Fruit fly (Drosophila melanogaster) whole organism, embryonic: ENCODE data around the gene CG33111.

Experiments
- ATbp ChIP-seq: fragments of 200-800 bp; sonication (Bioruptor generic); optimal IDR thresholded peaks from 2 replicates; lab custom pipeline; 2017; ENCODE audit warnings: missing biosample characterization, mild to moderate bottlenecking, missing genetic modification characterization, missing genetic modification reagents
- Antp ChIP-seq: fragments of 200-800 bp; sonication (Bioruptor generic); optimal IDR thresholded peaks from 3 replicates; lab custom pipeline; 2016; ENCODE audit warnings: missing biosample characterization, missing genetic modification characterization
- CG10321 ChIP-seq: fragments of 200-800 bp; sonication (Bioruptor generic); IDR thresholded peaks from 2 replicates; pipeline ENCODE4 v1.3.6; 2022; ENCODE audit warnings: missing biosample characterization, missing genetic modification characterization
- CG12071 ChIP-seq: fragments of 200-800 bp; sonication (Bioruptor generic); optimal IDR thresholded peaks from 3 replicates; lab custom pipeline; 2018; ENCODE audit warnings: missing biosample characterization, mild to moderate bottlenecking, missing genetic modification characterization
- CG1233 ChIP-seq: fragments of 200-800 bp; sonication (Bioruptor generic); optimal IDR thresholded peaks from 4 replicates; lab custom pipeline; 2018; ENCODE audit warnings: missing biosample characterization, mild to moderate bottlenecking, missing genetic modification characterization
- CG14860 ChIP-seq: fragments of 200-800 bp; sonication (Bioruptor generic); IDR thresholded peaks from 3 replicates; pipeline ENCODE4 v1.3.6; 2022; ENCODE audit warnings: missing biosample characterization, missing genetic modification characterization; ENCODE audit not compliant: partially characterized antibody
- CG15514 ChIP-seq: fragments of 200-800 bp; sonication (Bioruptor generic); optimal IDR thresholded peaks from 3 replicates; lab custom pipeline; 2017; ENCODE audit warnings: missing biosample characterization, missing genetic modification characterization, mild to moderate bottlenecking, moderate library complexity, missing genetic modification reagents
- CG15696 ChIP-seq: fragments of 200-800 bp; sonication (Bioruptor generic); optimal IDR thresholded peaks from 2 replicates; lab custom pipeline; 2019; ENCODE audit warnings: missing biosample characterization, mild to moderate bottlenecking, missing genetic modification characterization, moderate library complexity
- CG1647 ChIP-seq: fragments of 200-800 bp; sonication (Bioruptor generic); optimal IDR thresholded peaks from 3 replicates; lab custom pipeline; 2016; ENCODE audit warnings: missing biosample characterization, missing genetic modification characterization
- CG16779 ChIP-seq: fragments of 200-800 bp; sonication (Bioruptor generic); IDR thresholded peaks from 2 replicates; pipeline ENCODE4 v1.3.6; 2022; ENCODE audit warnings: missing biosample characterization, missing genetic modification characterization
- CG18599 ChIP-seq: fragments of 200-800 bp; sonication (Bioruptor generic); optimal IDR thresholded peaks from 3 replicates; lab custom pipeline; 2017; ENCODE audit warnings: missing biosample characterization, missing genetic modification characterization, mild to moderate bottlenecking, moderate library complexity, missing genetic modification reagents
- CG2120 ChIP-seq: fragments of 200-800 bp; sonication (Bioruptor generic); optimal IDR thresholded peaks from 3 replicates; lab custom pipeline; 2016; ENCODE audit warnings: missing biosample characterization, missing genetic modification characterization
- CG31388 ChIP-seq: fragments of 200-800 bp; sonication (Bioruptor generic); optimal IDR thresholded peaks from 2 replicates; lab custom pipeline; 2016; ENCODE audit warnings: missing biosample characterization, missing genetic modification characterization
- CG32532 ChIP-seq: fragments of 200-800 bp; sonication (Bioruptor generic); IDR thresholded peaks from 2 replicates; pipeline ENCODE4 v1.3.6; 2022; ENCODE audit warnings: missing biosample characterization, missing genetic modification characterization
- CG5953 ChIP-seq: fragments of 200-800 bp; sonication (Bioruptor generic); IDR thresholded peaks from 2 replicates; pipeline ENCODE4 v1.3.6; 2022; ENCODE audit warnings: missing biosample characterization, missing genetic modification characterization
- CG8924 ChIP-seq: fragments of 200-800 bp; optimal IDR thresholded peaks from 3 replicates; lab custom pipeline; 2019; ENCODE audit warnings: missing biosample characterization, mild to moderate bottlenecking, missing genetic modification characterization, moderate library complexity
- CHES-1-like ChIP-seq: fragments of 200-800 bp; sonication (Bioruptor generic); optimal IDR thresholded peaks from 2 replicates; lab custom pipeline; 2016; ENCODE audit warnings: missing biosample characterization, missing genetic modification characterization
- CTCF ChIP-seq: fragments of 200-800 bp; sonication (Bioruptor generic); optimal IDR thresholded peaks from 2 replicates; lab custom pipeline; 2017; ENCODE audit warnings: missing biosample characterization, mild to moderate bottlenecking, missing genetic modification characterization, moderate library complexity
- Dek ChIP-seq: fragments of 200-800 bp; sonication (Bioruptor generic); optimal IDR thresholded peaks from 3 replicates; lab custom pipeline; 2019; ENCODE audit warnings: missing biosample characterization, mild to moderate bottlenecking, missing genetic modification characterization, moderate library complexity
- Dfd ChIP-seq, 2 experiments: fragments of >200 bp; optimal IDR thresholded peaks; 2 replicates each; lab custom pipeline; 2017; ENCODE audit warnings: missing biosample characterization in 2 of 2, missing genetic modification characterization in 2 of 2
- Doc3 ChIP-seq: fragments of 200-800 bp; sonication (Bioruptor generic); IDR thresholded peaks from 3 replicates; pipeline ENCODE4 v1.3.6; 2022; ENCODE audit warnings: missing biosample characterization, missing genetic modification characterization; ENCODE audit not compliant: partially characterized antibody
- Ets97D ChIP-seq: fragments of 200-800 bp; sonication (Bioruptor generic); optimal IDR thresholded peaks from 3 replicates; lab custom pipeline; 2016; ENCODE audit warnings: missing biosample characterization, missing genetic modification characterization
- Fer2 ChIP-seq: fragments of 200-800 bp; sonication (Bioruptor generic); optimal IDR thresholded peaks from 2 replicates; lab custom pipeline; 2018; ENCODE audit warnings: missing biosample characterization, mild to moderate bottlenecking, missing genetic modification characterization, moderate library complexity
- HLH4C ChIP-seq: fragments of 200-800 bp; sonication (Bioruptor generic); IDR thresholded peaks from 3 replicates; pipeline ENCODE4 v1.3.6; 2022; ENCODE audit warnings: missing biosample characterization, missing genetic modification characterization; ENCODE audit not compliant: partially characterized antibody
- HmgD ChIP-seq: fragments of 200-800 bp; sonication (Bioruptor generic); optimal IDR thresholded peaks from 3 replicates; lab custom pipeline; 2016; ENCODE audit warnings: missing biosample characterization, missing genetic modification characterization
- Lhr ChIP-seq: fragments of 200-800 bp; sonication (Bioruptor generic); optimal IDR thresholded peaks from 3 replicates; lab custom pipeline; 2017; ENCODE audit warnings: mild to moderate bottlenecking, missing biosample characterization, missing genetic modification reagents, missing genetic modification characterization
- Nf-YB ChIP-seq: fragments of 200-800 bp; sonication (Bioruptor generic); optimal IDR thresholded peaks from 3 replicates; lab custom pipeline; 2019; ENCODE audit warnings: missing biosample characterization, mild to moderate bottlenecking, missing genetic modification characterization, moderate library complexity
- Oaz ChIP-seq: fragments of 200-800 bp; sonication (Bioruptor generic); IDR thresholded peaks from 2 replicates; pipeline ENCODE4 v1.3.6; 2022; ENCODE audit warnings: missing biosample characterization, missing genetic modification characterization
- Ptx1 ChIP-seq: fragments of 200-800 bp; sonication (Bioruptor generic); IDR thresholded peaks from 2 replicates; pipeline ENCODE4 v1.3.6; 2022; ENCODE audit warnings: missing biosample characterization, missing genetic modification characterization
- Sox100B ChIP-seq: fragments of 200-800 bp; sonication (Bioruptor generic); optimal IDR thresholded peaks from 3 replicates; lab custom pipeline; 2018; ENCODE audit warnings: missing biosample characterization, mild to moderate bottlenecking, missing genetic modification characterization
- Sox102F ChIP-seq: fragments of 200-800 bp; sonication (Bioruptor generic); optimal IDR thresholded peaks from 2 replicates; lab custom pipeline; 2018; ENCODE audit warnings: missing biosample characterization, mild to moderate bottlenecking, missing genetic modification characterization, moderate library complexity
- ato ChIP-seq: fragments of 200-800 bp; sonication (Bioruptor generic); IDR thresholded peaks from 2 replicates; pipeline ENCODE4 v1.3.6; 2022; ENCODE audit warnings: missing biosample characterization, missing genetic modification characterization; ENCODE audit not compliant: partially characterized antibody
- bbx ChIP-seq: fragments of 200-800 bp; sonication (Bioruptor generic); IDR thresholded peaks from 2 replicates; pipeline ENCODE4 v1.3.6; 2022; ENCODE audit warnings: missing biosample characterization, missing genetic modification characterization; ENCODE audit not compliant: partially characterized antibody
- chinmo ChIP-seq: fragments of 200-800 bp; sonication (Bioruptor generic); IDR thresholded peaks from 4 replicates; pipeline ENCODE4 v1.3.6; 2022; ENCODE audit warnings: missing biosample characterization, missing genetic modification characterization; ENCODE audit not compliant: partially characterized antibody
- dmrt11E ChIP-seq: fragments of 200-800 bp; sonication (Bioruptor generic); optimal IDR thresholded peaks from 3 replicates; lab custom pipeline; 2018; ENCODE audit warnings: missing biosample characterization, mild to moderate bottlenecking, missing genetic modification characterization, moderate library complexity
- emc ChIP-seq: fragments of 200-800 bp; sonication (Bioruptor generic); optimal IDR thresholded peaks from 2 replicates; lab custom pipeline; 2016; ENCODE audit warnings: missing biosample characterization, missing genetic modification characterization
- fd96Cb ChIP-seq: fragments of 200-800 bp; sonication (Bioruptor generic); optimal IDR thresholded peaks from 2 replicates; lab custom pipeline; 2018; ENCODE audit warnings: missing biosample characterization, mild to moderate bottlenecking, missing genetic modification characterization, moderate library complexity
- gsb-n ChIP-seq: fragments of 200-800 bp; sonication (Bioruptor generic); optimal IDR thresholded peaks from 3 replicates; lab custom pipeline; 2018; ENCODE audit warnings: missing biosample characterization, mild to moderate bottlenecking, missing genetic modification characterization
- insv ChIP-seq, 2 experiments: fragments of 200-800 bp; sonication (Bioruptor generic); optimal IDR thresholded peaks; 3 replicates each; lab custom pipeline; 2016 to 2018; ENCODE audit warnings: missing biosample characterization in 2 of 2, missing genetic modification characterization in 2 of 2
- inv ChIP-seq: fragments of 200-800 bp; sonication (Bioruptor generic); IDR thresholded peaks from 2 replicates; pipeline ENCODE4 v1.3.6; 2022; ENCODE audit warnings: missing biosample characterization, missing genetic modification characterization; ENCODE audit not compliant: partially characterized antibody
- kay ChIP-seq: fragments of 200-800 bp; sonication (Bioruptor generic); optimal IDR thresholded peaks from 2 replicates; lab custom pipeline; 2016; ENCODE audit warnings: missing biosample characterization, missing genetic modification characterization
- lbe ChIP-seq: fragments of 200-800 bp; sonication (Bioruptor generic); optimal IDR thresholded peaks from 2 replicates; lab custom pipeline; 2016; ENCODE audit warnings: missing biosample characterization, mild to moderate bottlenecking, missing genetic modification characterization
- odd ChIP-seq: fragments of 200-800 bp; sonication (Bioruptor generic); optimal IDR thresholded peaks from 2 replicates; lab custom pipeline; 2017; ENCODE audit warnings: missing biosample characterization, mild to moderate bottlenecking, missing genetic modification characterization
- pho ChIP-seq: fragments of 200-800 bp; sonication (Bioruptor generic); optimal IDR thresholded peaks from 2 replicates; lab custom pipeline; 2016; ENCODE audit warnings: missing biosample characterization, missing genetic modification characterization
- scrt ChIP-seq: fragments of 200-800 bp; sonication (Bioruptor generic); optimal IDR thresholded peaks from 2 replicates; lab custom pipeline; 2018; ENCODE audit warnings: missing biosample characterization, mild to moderate bottlenecking, missing genetic modification characterization, moderate library complexity
- sens-2 ChIP-seq: fragments of 200-800 bp; sonication (Bioruptor generic); IDR thresholded peaks from 2 replicates; pipeline ENCODE4 v1.3.6; 2022; ENCODE audit warnings: missing biosample characterization, missing genetic modification characterization
- sob ChIP-seq: fragments of 200-800 bp; sonication (Bioruptor generic); IDR thresholded peaks from 2 replicates; pipeline ENCODE4 v1.3.6; 2022; ENCODE audit warnings: missing biosample characterization, missing genetic modification characterization
- stc ChIP-seq: fragments of 200-800 bp; sonication (Bioruptor generic); IDR thresholded peaks from 2 replicates; pipeline ENCODE4 v1.3.6; 2022; ENCODE audit warnings: missing biosample characterization, missing genetic modification characterization
- tio ChIP-seq: fragments of 200-800 bp; sonication (Bioruptor generic); optimal IDR thresholded peaks from 2 replicates; lab custom pipeline; 2017; ENCODE audit warnings: missing biosample characterization, missing genetic modification characterization, inconsistent platforms

CG33111 gene

dm6 chr3R:23818879-23819408 lies at the start of gene CG33111, which contains the start of gene eIF4G2 (continued):
- TF ChIP-seq HmgD (GFP tag; lab: Kevin White, UChicago) = peak; percentile 43
- TF ChIP-seq fd96Cb = no peak
- TF ChIP-seq insv (GFP tag; optimal IDR thresholded peaks at IDR 0.05; lab: Kevin White, UChicago) = peak in 1 of 2 experiments; percentile 44
- no peak for TF ChIP-seq Fer2 (tag; lab: Kevin White, UChicago)
- TF ChIP-seq Oaz (GFP tag; lab: Robert Waterston, UW) = no peak
- TF ChIP-seq Ptx1 (GFP tag; lab: Robert Waterston, UW) = 0 out of 2 replicates have a peak, but pooled peaks have one; percentile 20
- TF ChIP-seq sens-2 (GFP tag; lab: Robert Waterston, UW) = no peak
- TF ChIP-seq pho (GFP tag; lab: Kevin White, UChicago) = peak; percentile 48
- no peak for TF ChIP-seq CG31388 (GFP tag; lab: Kevin White, UChicago)
- no peak for TF ChIP-seq Sox100B (GFP tag; lab: Kevin White, UChicago)
- no peak for TF ChIP-seq CG1647
- peak; percentile 24 for TF ChIP-seq CG15696 (tag; lab: Kevin White, UChicago)
- no peak for TF ChIP-seq emc (GFP tag; lab: Kevin White, UChicago)
- peak; percentile 69 for TF ChIP-seq CG14860 (GFP tag; lab: Robert Waterston, UW)
- TF ChIP-seq CG8924 (tag; lab: Kevin White, UChicago) = peak; percentile 60
- 0 out of 2 replicates have a peak, but pooled peaks have one; percentile 13 for TF ChIP-seq sob (GFP tag; lab: Robert Waterston, UW)
- TF ChIP-seq HLH4C (GFP tag; lab: Robert Waterston, UW) = peak; percentile 70
- no peak for TF ChIP-seq stc
- TF ChIP-seq CG18599 (GFP tag; lab: Kevin White, UChicago) = no peak
- TF ChIP-seq CG2120 (GFP tag; lab: Kevin White, UChicago) = peak; percentile 44
- TF ChIP-seq Ets97D = peak; percentile 90
- TF ChIP-seq scrt (GFP tag; lab: Kevin White, UChicago) = no peak
- TF ChIP-seq kay = no peak
- TF ChIP-seq CHES-1-like = peak; percentile 62
- peak; percentile 84 for TF ChIP-seq bbx
- peak; percentile 62 for TF ChIP-seq Doc3 (GFP tag; lab: Robert Waterston, UW)
- peak; percentile 67 for TF ChIP-seq CTCF (GFP tag; lab: Kevin White, UChicago)
- TF ChIP-seq chinmo (GFP tag; lab: Robert Waterston, UW) = peak; percentile 94; the same call in 3 of the 4 replicates
- TF ChIP-seq Dek = peak; percentile 25
- no peak for TF ChIP-seq Dfd (GFP tag; optimal IDR thresholded peaks at IDR 0.05; lab: Kevin White, UChicago)
- peak; percentile 41 for TF ChIP-seq Antp (GFP tag; lab: Kevin White, UChicago)
- no peak for TF ChIP-seq CG16779
- TF ChIP-seq lbe (GFP tag; lab: Kevin White, UChicago) = no peak
- TF ChIP-seq dmrt11E = no peak
- peak; percentile 37 for TF ChIP-seq odd
- no peak for TF ChIP-seq Sox102F (GFP tag; lab: Kevin White, UChicago)
- peak; percentile 18 for TF ChIP-seq CG12071 (GFP tag; lab: Kevin White, UChicago)
- TF ChIP-seq gsb-n (tag; lab: Kevin White, UChicago) = peak; percentile 22
- TF ChIP-seq CG10321 (GFP tag; lab: Robert Waterston, UW) = peak; percentile 83
- no peak for TF ChIP-seq CG5953 (GFP tag; lab: Robert Waterston, UW)
- peak; percentile 34 for TF ChIP-seq CG1233 (GFP tag; lab: Kevin White, UChicago)
- TF ChIP-seq inv (GFP tag; lab: Robert Waterston, UW) = peak; percentile 85
- TF ChIP-seq Nf-YB (GFP tag; lab: Kevin White, UChicago) = peak; percentile 24
- peak; percentile 47 for TF ChIP-seq CG32532
- TF ChIP-seq Lhr (GFP tag; lab: Kevin White, UChicago) = peak; percentile 91
- TF ChIP-seq CG15514 = peak; percentile 78
- no peak for TF ChIP-seq tio (GFP tag; lab: Kevin White, UChicago)
- TF ChIP-seq ATbp = peak; percentile 18
- peak; percentile 34; the same call in 1 of the 2 replicates for TF ChIP-seq ato (GFP tag; lab: Robert Waterston, UW)
